Fruit fly (Drosophila melanogaster) Kc167 (cell line): ENCODE data around the gene br.

Experiments used
- h ChIP-seq: fragments of >200 bp; optimal IDR thresholded peaks from 3 replicates; lab custom pipeline; 2018; ENCODE audit warnings: missing external identifiers
- insv ChIP-seq: fragments of >200 bp; optimal IDR thresholded peaks from 3 replicates; lab custom pipeline; 2018; ENCODE audit warnings: missing external identifiers
- ttk ChIP-seq: sonication (Bioruptor generic); optimal IDR thresholded peaks from 2 replicates; lab custom pipeline; 2017; ENCODE audit warnings: missing external identifiers

DNA sequence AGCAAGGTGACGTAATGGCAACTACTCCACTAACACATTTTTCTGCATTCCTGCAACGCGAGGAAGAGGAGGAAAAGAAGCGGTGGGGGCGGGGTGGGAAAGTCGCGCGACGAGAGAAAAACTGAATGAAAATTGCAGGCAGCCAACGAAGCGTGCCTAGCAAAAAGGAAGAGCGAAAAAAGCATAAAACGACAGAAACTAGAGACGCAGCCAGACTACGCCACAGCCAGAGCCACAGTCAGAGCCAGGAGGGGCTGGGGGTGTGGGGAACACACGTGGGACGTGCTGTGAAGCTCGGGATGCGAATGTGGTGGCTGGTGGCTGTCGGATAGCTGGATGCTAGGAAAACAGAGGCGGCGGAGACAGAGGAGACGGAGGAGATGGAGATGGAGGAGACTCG lies 39.4 kb downstream of the br start:
- no peak for TF ChIP-seq h (lab: Kevin White, UChicago)
- no peak for TF ChIP-seq ttk (lab: Kevin White, UChicago)
- TF ChIP-seq insv (lab: Kevin White, UChicago), result no peak
